Fruit fly (Drosophila melanogaster) whole organism, embryonic: Measurements from ENCODE around the gene CG1785.

ENCODE experiments used
- Atf-2 ChIP-seq: fragments of 200-800 bp; sonication (Bioruptor generic); optimal IDR thresholded peaks from 2 replicates; lab custom pipeline; 2016; ENCODE audit warnings: missing biosample characterization, missing genetic modification characterization
- Awh ChIP-seq: fragments of 200-800 bp; sonication (Bioruptor generic); IDR thresholded peaks from 2 replicates; pipeline ENCODE4, ENCODE4 v1.3.6; 2022; ENCODE audit warnings: missing biosample characterization, missing genetic modification characterization
- CG10462 ChIP-seq: fragments of 200-800 bp; sonication (Bioruptor generic); optimal IDR thresholded peaks from 2 replicates; lab custom pipeline; 2016; ENCODE audit warnings: missing biosample characterization, missing genetic modification characterization
- CG11504 ChIP-seq: fragments of 200-800 bp; sonication (Bioruptor generic); optimal IDR thresholded peaks from 3 replicates; lab custom pipeline; 2019; ENCODE audit warnings: missing biosample characterization, mild to moderate bottlenecking, missing genetic modification characterization, moderate library complexity
- CG1233 ChIP-seq: fragments of 200-800 bp; sonication (Bioruptor generic); optimal IDR thresholded peaks from 4 replicates; lab custom pipeline; 2018; ENCODE audit warnings: missing biosample characterization, mild to moderate bottlenecking, missing genetic modification characterization
- CG13894 ChIP-seq: fragments of 200-800 bp; sonication (Bioruptor generic); optimal IDR thresholded peaks from 3 replicates; lab custom pipeline; 2018; ENCODE audit warnings: missing biosample characterization, mild to moderate bottlenecking, missing genetic modification characterization, moderate library complexity
- CG16815 ChIP-seq: fragments of 200-800 bp; sonication (Bioruptor generic); optimal IDR thresholded peaks from 3 replicates; lab custom pipeline; 2017; ENCODE audit warnings: missing biosample characterization, mild to moderate bottlenecking, missing genetic modification characterization
- CG2678 ChIP-seq: fragments of 200-800 bp; sonication (Bioruptor generic); optimal IDR thresholded peaks from 3 replicates; lab custom pipeline; 2019; ENCODE audit warnings: missing biosample characterization, mild to moderate bottlenecking, missing genetic modification characterization, moderate library complexity
- CG30020 ChIP-seq: fragments of 200-800 bp; optimal IDR thresholded peaks from 2 replicates; lab custom pipeline; 2019; ENCODE audit warnings: missing biosample characterization, mild to moderate bottlenecking, missing genetic modification characterization, moderate library complexity
- CG30403 ChIP-seq: fragments of 200-800 bp; sonication (Bioruptor generic); optimal IDR thresholded peaks from 3 replicates; lab custom pipeline; 2016; ENCODE audit warnings: missing biosample characterization, missing genetic modification characterization
- CG30431 ChIP-seq: fragments of 200-800 bp; sonication (Bioruptor generic); optimal IDR thresholded peaks from 2 replicates; lab custom pipeline; 2017; ENCODE audit warnings: missing biosample characterization, missing genetic modification characterization
- CG3847 ChIP-seq: fragments of 200-800 bp; sonication (Bioruptor generic); IDR thresholded peaks from 2 replicates; pipeline ENCODE4 v1.3.6; 2022; ENCODE audit warnings: missing biosample characterization, missing genetic modification characterization
- CG3995 ChIP-seq: fragments of 200-800 bp; sonication (Bioruptor generic); optimal IDR thresholded peaks from 3 replicates; lab custom pipeline; 2016; ENCODE audit warnings: missing biosample characterization, missing genetic modification characterization
- CG4617 ChIP-seq: fragments of 200-800 bp; sonication (Bioruptor generic); optimal IDR thresholded peaks from 3 replicates; lab custom pipeline; 2016; ENCODE audit warnings: missing biosample characterization, missing genetic modification characterization, borderline replicate concordance
- CG6791 ChIP-seq: fragments of 200-800 bp; sonication (Bioruptor generic); IDR thresholded peaks from 3 replicates; pipeline ENCODE4 v1.3.6; 2022; ENCODE audit warnings: missing biosample characterization, missing genetic modification characterization; ENCODE audit not compliant: partially characterized antibody
- CG8478 ChIP-seq: fragments of >200 bp; optimal IDR thresholded peaks from 2 replicates; lab custom pipeline; 2018
- CG8944 ChIP-seq: fragments of 200-800 bp; sonication (Bioruptor generic); optimal IDR thresholded peaks from 3 replicates; lab custom pipeline; 2016; ENCODE audit warnings: missing biosample characterization, missing genetic modification characterization
- CG9215 ChIP-seq: fragments of 200-800 bp; sonication (Bioruptor generic); IDR thresholded peaks from 2 replicates; pipeline ENCODE4 v1.3.6; 2022; ENCODE audit warnings: missing biosample characterization, missing genetic modification characterization
- Doc3 ChIP-seq: fragments of 200-800 bp; sonication (Bioruptor generic); IDR thresholded peaks from 3 replicates; pipeline ENCODE4 v1.3.6; 2022; ENCODE audit warnings: missing biosample characterization, missing genetic modification characterization; ENCODE audit not compliant: partially characterized antibody
- Gsc ChIP-seq: fragments of 200-800 bp; sonication (Bioruptor generic); IDR thresholded peaks from 2 replicates; pipeline ENCODE4 v1.3.6; 2022; ENCODE audit warnings: missing biosample characterization, missing genetic modification characterization
- Lhr ChIP-seq: fragments of 200-800 bp; sonication (Bioruptor generic); optimal IDR thresholded peaks from 3 replicates; lab custom pipeline; 2017; ENCODE audit warnings: mild to moderate bottlenecking, missing biosample characterization, missing genetic modification reagents, missing genetic modification characterization
- Lpt ChIP-seq: fragments of >200 bp; optimal IDR thresholded peaks from 2 replicates; lab custom pipeline; 2018; ENCODE audit warnings: missing biosample characterization, missing genetic modification characterization
- NfI ChIP-seq: fragments of 200-800 bp; sonication (Bioruptor generic); optimal IDR thresholded peaks from 3 replicates; lab custom pipeline; 2018; ENCODE audit warnings: missing biosample characterization, mild to moderate bottlenecking, missing genetic modification characterization, moderate library complexity
- Stat92E ChIP-seq, 3 experiments: fragments of >200 bp in 2 of 3; fragments of 200-800 bp in 1 of 3; sonication (Bioruptor generic) in 1 of 3; optimal IDR thresholded peaks; 2 replicates each; lab custom pipeline; 2017 to 2019; ENCODE audit warnings: missing biosample characterization in 3 of 3, missing genetic modification characterization in 3 of 3, mild to moderate bottlenecking in 1 of 3, moderate library complexity in 1 of 3
- TFAM ChIP-seq: fragments of 200-800 bp; sonication (Bioruptor generic); optimal IDR thresholded peaks from 2 replicates; lab custom pipeline; 2017; ENCODE audit warnings: missing biosample characterization, missing genetic modification characterization, inconsistent platforms
- amos ChIP-seq: fragments of 200-800 bp; sonication (Bioruptor generic); IDR thresholded peaks from 2 replicates; pipeline ENCODE4 v1.3.6; 2022; ENCODE audit warnings: missing biosample characterization, missing genetic modification characterization; ENCODE audit not compliant: partially characterized antibody
- ara ChIP-seq: fragments of 200-800 bp; sonication (Bioruptor generic); IDR thresholded peaks from 2 replicates; pipeline ENCODE4 v1.3.6; 2022; ENCODE audit warnings: missing biosample characterization, missing genetic modification characterization
- ash1 ChIP-seq: fragments of 200-800 bp; sonication (Bioruptor generic); optimal IDR thresholded peaks from 2 replicates; lab custom pipeline; 2018; ENCODE audit warnings: missing biosample characterization, mild to moderate bottlenecking, missing genetic modification characterization
- cwo ChIP-seq: fragments of 200-800 bp; sonication (Bioruptor generic); optimal IDR thresholded peaks from 3 replicates; lab custom pipeline; 2017; ENCODE audit warnings: missing biosample characterization, missing genetic modification characterization, mild to moderate bottlenecking, moderate library complexity, missing genetic modification reagents
- dpn ChIP-seq, 2 experiments: fragments of 200-800 bp; sonication (Bioruptor generic); optimal IDR thresholded peaks; 3 replicates each; lab custom pipeline; 2016; ENCODE audit warnings: missing biosample characterization in 2 of 2, missing genetic modification characterization in 2 of 2
- jumu ChIP-seq: fragments of 200-800 bp; sonication (Bioruptor generic); optimal IDR thresholded peaks from 3 replicates; lab custom pipeline; 2016; ENCODE audit warnings: missing biosample characterization, missing genetic modification characterization
- lilli ChIP-seq: fragments of 200-800 bp; sonication (Bioruptor generic); optimal IDR thresholded peaks from 3 replicates; lab custom pipeline; 2016; ENCODE audit warnings: missing biosample characterization, missing genetic modification characterization
- maf-S ChIP-seq: fragments of 200-800 bp; sonication (Bioruptor generic); optimal IDR thresholded peaks from 2 replicates; lab custom pipeline; 2016; ENCODE audit warnings: missing biosample characterization, missing genetic modification characterization
- mam ChIP-seq: fragments of 200-800 bp; sonication (Bioruptor generic); optimal IDR thresholded peaks from 3 replicates; lab custom pipeline; 2016; ENCODE audit warnings: missing biosample characterization, missing genetic modification characterization
- nerfin-1 ChIP-seq: fragments of 200-800 bp; sonication (Bioruptor generic); optimal IDR thresholded peaks from 3 replicates; lab custom pipeline; 2019; ENCODE audit warnings: missing biosample characterization, mild to moderate bottlenecking, missing genetic modification characterization, moderate library complexity
- pb ChIP-seq: fragments of 200-800 bp; sonication (Bioruptor generic); optimal IDR thresholded peaks from 3 replicates; lab custom pipeline; 2016; ENCODE audit warnings: missing biosample characterization, missing genetic modification characterization
- pzg ChIP-seq: fragments of 200-800 bp; sonication (Bioruptor generic); optimal IDR thresholded peaks from 3 replicates; lab custom pipeline; 2018; ENCODE audit warnings: missing biosample characterization, mild to moderate bottlenecking, missing genetic modification characterization, moderate library complexity
- run ChIP-seq: fragments of 200-800 bp; sonication (Bioruptor generic); optimal IDR thresholded peaks from 3 replicates; lab custom pipeline; 2018; ENCODE audit warnings: missing biosample characterization, mild to moderate bottlenecking, missing genetic modification characterization
- seq ChIP-seq: fragments of 200-800 bp; sonication (Bioruptor generic); IDR thresholded peaks from 2 replicates; pipeline ENCODE4 v1.3.6; 2022; ENCODE audit warnings: missing biosample characterization, missing genetic modification characterization
- sima ChIP-seq: fragments of 200-800 bp; sonication (Bioruptor generic); optimal IDR thresholded peaks from 2 replicates; lab custom pipeline; 2016; ENCODE audit warnings: missing biosample characterization, missing genetic modification characterization
- sisA ChIP-seq: fragments of 200-800 bp; sonication (Bioruptor generic); IDR thresholded peaks from 2 replicates; pipeline ENCODE4 v1.3.6; 2022; ENCODE audit warnings: missing biosample characterization, missing genetic modification characterization
- sna ChIP-seq: fragments of 200-800 bp; sonication (Bioruptor generic); IDR thresholded peaks from 2 replicates; pipeline ENCODE4 v1.3.6; 2022; ENCODE audit warnings: missing biosample characterization, missing genetic modification characterization; ENCODE audit not compliant: partially characterized antibody
- sug ChIP-seq: fragments of 200-800 bp; optimal IDR thresholded peaks from 2 replicates; lab custom pipeline; 2019; ENCODE audit warnings: missing biosample characterization, mild to moderate bottlenecking, missing genetic modification characterization, moderate library complexity
- tll ChIP-seq, 2 experiments: fragments of 200-800 bp in 1 of 2; fragments of >200 bp in 1 of 2; sonication (Bioruptor generic) in 1 of 2; optimal IDR thresholded peaks; 2 replicates each; lab custom pipeline; 2017 to 2019; ENCODE audit warnings: missing biosample characterization in 2 of 2, missing genetic modification characterization in 2 of 2, mild to moderate bottlenecking in 1 of 2, moderate library complexity in 1 of 2
- tna ChIP-seq: fragments of 200-800 bp; sonication (Bioruptor generic); IDR thresholded peaks from 2 replicates; pipeline ENCODE4 v1.3.6; 2022; ENCODE audit warnings: missing biosample characterization, missing genetic modification characterization; ENCODE audit not compliant: partially characterized antibody
- tx ChIP-seq: fragments of 200-800 bp; sonication (Bioruptor generic); optimal IDR thresholded peaks from 2 replicates; lab custom pipeline; 2016; ENCODE audit warnings: missing biosample characterization, missing genetic modification characterization
- vnd ChIP-seq: fragments of 200-800 bp; sonication (Bioruptor generic); IDR thresholded peaks from 3 replicates; pipeline ENCODE4 v1.3.6; 2022; ENCODE audit warnings: missing biosample characterization, missing genetic modification characterization; ENCODE audit not compliant: partially characterized antibody
- zen2 ChIP-seq: fragments of 200-800 bp; sonication (Bioruptor generic); IDR thresholded peaks from 3 replicates; pipeline ENCODE4 v1.3.6; 2022; ENCODE audit warnings: missing biosample characterization, missing genetic modification characterization; ENCODE audit not compliant: partially characterized antibody
- zf30C ChIP-seq: fragments of 200-800 bp; sonication (Bioruptor generic); optimal IDR thresholded peaks from 3 replicates; lab custom pipeline; 2018; ENCODE audit warnings: missing biosample characterization, mild to moderate bottlenecking, missing genetic modification characterization
- zfh2 ChIP-seq: fragments of 200-800 bp; sonication (Bioruptor generic); optimal IDR thresholded peaks from 2 replicates; lab custom pipeline; 2016; ENCODE audit warnings: missing biosample characterization, missing genetic modification characterization

Gene CG1785

DNA sequence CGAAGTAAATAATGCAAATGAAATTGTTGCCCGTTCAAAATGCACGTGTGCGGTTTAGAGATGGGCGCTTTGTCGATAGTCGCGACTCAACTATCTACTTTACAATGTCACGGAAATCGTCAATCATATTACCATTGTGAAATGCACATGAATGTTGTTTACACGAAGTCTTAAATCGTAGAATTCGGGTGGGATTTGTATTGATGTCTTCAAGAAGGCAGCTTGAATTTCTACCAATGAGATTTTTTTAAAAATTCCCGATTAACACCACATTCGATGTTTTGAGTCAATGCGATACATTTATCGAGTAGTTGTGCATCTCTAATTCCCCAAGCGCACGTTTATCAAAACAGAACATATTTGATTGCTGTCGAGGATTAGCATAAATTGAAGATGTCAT lies 5.5 kb downstream of the CG1785 start, which contains the start of gene CG1789 (continued):
- TF ChIP-seq tll (GFP tag; optimal IDR thresholded peaks at IDR 0.05; lab: Kevin White, UChicago) (peak in 1 of 2 experiments; percentile 11), mam (GFP tag; lab: Kevin White, UChicago) (peak; percentile 63), nerfin-1 (tag; lab: Kevin White, UChicago) (no peak), CG11504 (tag; lab: Kevin White, UChicago) (peak; percentile 54), Stat92E (GFP tag; optimal IDR thresholded peaks at IDR 0.05; lab: Kevin White, UChicago) (no peak), vnd (GFP tag; lab: Robert Waterston, UW) (peak; percentile 81), CG10462 (no peak), amos (peak; percentile 85), zen2 (GFP tag; lab: Robert Waterston, UW) (peak; percentile 90; the same call in 2 of the 3 replicates), run (tag; lab: Kevin White, UChicago) (no peak), CG30020 (tag; lab: Kevin White, UChicago) (peak; percentile 23), CG30431 (no peak), CG8944 (no peak), TFAM (GFP tag; lab: Kevin White, UChicago) (no peak), sisA (0 out of 2 replicates have a peak, but pooled peaks have one; percentile 18), CG2678 (peak; percentile 49), pzg (peak; percentile 56), CG1233 (GFP tag; lab: Kevin White, UChicago) (no peak), Awh (GFP tag; lab: Robert Waterston, UW) (no peak), CG8478 (lab: Kevin White, UChicago) (no peak), cwo (GFP tag; lab: Kevin White, UChicago) (peak; percentile 66), CG16815 (GFP tag; lab: Kevin White, UChicago) (no peak), Doc3 (GFP tag; lab: Robert Waterston, UW) (peak; percentile 94), Lhr (GFP tag; lab: Kevin White, UChicago) (no peak), Lpt (GFP tag; lab: Kevin White, UChicago) (no peak), maf-S (GFP tag; lab: Kevin White, UChicago) (no peak), ara (GFP tag; lab: Robert Waterston, UW) (0 out of 2 replicates have a peak, but pooled peaks have one; percentile 17), NfI (GFP tag; lab: Kevin White, UChicago) (no peak), jumu (GFP tag; lab: Kevin White, UChicago) (peak; percentile 26), zf30C (no peak), CG3995 (GFP tag; lab: Kevin White, UChicago) (peak; percentile 95), sug (tag; lab: Kevin White, UChicago) (peak; percentile 58), lilli (peak; percentile 64), Atf-2 (GFP tag; lab: Kevin White, UChicago) (no peak), CG13894 (tag; lab: Kevin White, UChicago) (peak; percentile 37), sima (no peak), tx (GFP tag; lab: Kevin White, UChicago) (no peak), zfh2 (GFP tag; lab: Kevin White, UChicago) (peak; percentile 10), seq (0 out of 2 replicates have a peak, but pooled peaks have one; percentile 11), pb (GFP tag; lab: Kevin White, UChicago) (peak; percentile 10), CG30403 (GFP tag; lab: Kevin White, UChicago) (peak; percentile 34), CG6791 (GFP tag; lab: Robert Waterston, UW) (peak; percentile 84), dpn (GFP tag; optimal IDR thresholded peaks at IDR 0.05; lab: Kevin White, UChicago) (peak; percentile 30 to 60), CG4617 (GFP tag; lab: Kevin White, UChicago) (no peak), Gsc (GFP tag; lab: Robert Waterston, UW) (no peak), CG3847 (GFP tag; lab: Robert Waterston, UW) (peak; percentile 49), CG9215 (peak; percentile 34; the same call in 1 of the 2 replicates), sna (GFP tag; lab: Robert Waterston, UW) (peak; percentile 92), tna (GFP tag; lab: Robert Waterston, UW) (peak; percentile 67), ash1 (no peak)
